Fruit fly (Drosophila melanogaster) whole organism, wandering third instar larva: ENCODE measurements around the gene CG15431.
A peak's percentile ranks its signal among the peaks of the same experiment; 100 is the strongest.

ENCODE experiments used
- Abd-B ChIP-seq: fragments of >200 bp; optimal IDR thresholded peaks from 2 replicates; lab custom pipeline; 2017; ENCODE audit warnings: missing biosample characterization, missing genetic modification characterization
- CG32264 ChIP-seq: fragments of 200-800 bp; sonication (Bioruptor generic); optimal IDR thresholded peaks from 2 replicates; lab custom pipeline; 2016; ENCODE audit warnings: missing biosample characterization, missing genetic modification characterization
- CG9705 ChIP-seq: fragments of 200-800 bp; sonication (Bioruptor generic); optimal IDR thresholded peaks from 2 replicates; lab custom pipeline; 2018; ENCODE audit warnings: missing biosample characterization, mild to moderate bottlenecking, missing genetic modification characterization
- CrebA ChIP-seq: fragments of 200-800 bp; sonication (Bioruptor generic); optimal IDR thresholded peaks from 2 replicates; lab custom pipeline; 2016; ENCODE audit warnings: missing biosample characterization, mild to moderate bottlenecking, missing genetic modification characterization, borderline replicate concordance
- Dif ChIP-seq: fragments of 200-275, 200-300 bp; sonication (Bioruptor generic); optimal IDR thresholded peaks from 2 replicates; lab custom pipeline; 2018; ENCODE audit warnings: missing biosample characterization, missing genetic modification characterization; ENCODE audit not compliant: partially characterized antibody
- HLH106 ChIP-seq: fragments of 200-800 bp; optimal IDR thresholded peaks from 3 replicates; lab custom pipeline; 2019; ENCODE audit warnings: missing biosample characterization, mild to moderate bottlenecking, missing genetic modification characterization, moderate library complexity
- Hnf4 ChIP-seq: fragments of 200-800 bp; sonication (Bioruptor generic); optimal IDR thresholded peaks from 2 replicates; lab custom pipeline; 2016; ENCODE audit warnings: missing biosample characterization, mild to moderate bottlenecking, missing genetic modification characterization
- Hr83 ChIP-seq: fragments of 200-300 bp; sonication (Bioruptor generic); optimal IDR thresholded peaks from 2 replicates; lab custom pipeline; 2016; ENCODE audit warnings: missing biosample characterization, mild to moderate bottlenecking, missing genetic modification characterization, moderate library complexity; ENCODE audit not compliant: poor library complexity, severe bottlenecking
- Jra ChIP-seq: sonication (Bioruptor generic); optimal IDR thresholded peaks from 2 replicates; lab custom pipeline; 2016; ENCODE audit warnings: missing biosample characterization, missing genetic modification characterization
- Mio ChIP-seq: sonication (Bioruptor generic); optimal IDR thresholded peaks from 2 replicates; lab custom pipeline; 2016; ENCODE audit warnings: missing biosample characterization, missing genetic modification characterization
- Myc ChIP-seq: fragments of >200 bp; optimal IDR thresholded peaks from 2 replicates; lab custom pipeline; 2017
- N ChIP-seq: fragments of >200 bp; optimal IDR thresholded peaks from 2 replicates; lab custom pipeline; 2018; ENCODE audit warnings: missing biosample characterization, missing external identifiers, missing genetic modification characterization
- OdsH ChIP-seq: fragments of 200-800 bp; sonication (Bioruptor generic); optimal IDR thresholded peaks from 2 replicates; lab custom pipeline; 2016; ENCODE audit warnings: missing biosample characterization, mild to moderate bottlenecking, missing genetic modification characterization
- Rel ChIP-seq, 2 experiments: fragments of 200-800 bp; sonication (Bioruptor generic) in 1 of 2; optimal IDR thresholded peaks; 2 replicates in 1 of 2; 3 replicates in 1 of 2; lab custom pipeline; 2016 to 2019; ENCODE audit warnings: mild to moderate bottlenecking in 2 of 2, missing biosample characterization in 2 of 2, missing genetic modification characterization in 2 of 2, moderate library complexity in 1 of 2
- Sp1 ChIP-seq: fragments of 200-800 bp; sonication (Bioruptor generic); optimal IDR thresholded peaks from 3 replicates; lab custom pipeline; 2019; ENCODE audit warnings: missing biosample characterization, mild to moderate bottlenecking, missing genetic modification characterization, moderate library complexity
- br ChIP-seq: fragments of 200-800 bp; sonication (Bioruptor generic); optimal IDR thresholded peaks from 2 replicates; lab custom pipeline; 2016; ENCODE audit warnings: missing biosample characterization, missing genetic modification characterization
- dl ChIP-seq, 2 experiments: fragments of 175-275, 200-275 bp in 1 of 2; fragments of 200-275 bp in 1 of 2; sonication (Bioruptor generic); optimal IDR thresholded peaks; lab custom pipeline; 2018; ENCODE audit warnings: mild to moderate bottlenecking in 2 of 2, missing biosample characterization in 2 of 2, missing genetic modification characterization in 2 of 2, moderate library complexity in 2 of 2; ENCODE audit not compliant: partially characterized antibody in 2 of 2, insufficient read depth in 1 of 2
- ey ChIP-seq: fragments of 200-800 bp; sonication (Bioruptor generic); optimal IDR thresholded peaks from 2 replicates; lab custom pipeline; 2016; ENCODE audit warnings: missing biosample characterization, missing genetic modification characterization
- foxo ChIP-seq, 2 experiments: fragments of 200-800 bp; sonication (Bioruptor generic); optimal IDR thresholded peaks; 2 replicates in 1 of 2; 3 replicates in 1 of 2; lab custom pipeline; 2016 to 2017; ENCODE audit warnings: missing biosample characterization in 2 of 2, missing genetic modification characterization in 2 of 2
- fru ChIP-seq: fragments of 200-800 bp; sonication (Bioruptor generic); optimal IDR thresholded peaks from 3 replicates; lab custom pipeline; 2016; ENCODE audit warnings: missing biosample characterization, mild to moderate bottlenecking, missing genetic modification characterization
- h ChIP-seq: fragments of 200-800 bp; sonication (Bioruptor generic); optimal IDR thresholded peaks from 3 replicates; lab custom pipeline; 2016; ENCODE audit warnings: missing biosample characterization, mild to moderate bottlenecking, missing genetic modification characterization
- lola ChIP-seq: fragments of >200 bp; optimal IDR thresholded peaks from 2 replicates; lab custom pipeline; 2017; ENCODE audit warnings: missing biosample characterization, missing genetic modification characterization
- sage ChIP-seq: fragments of 200-800 bp; sonication (Bioruptor generic); optimal IDR thresholded peaks from 2 replicates; lab custom pipeline; 2016; ENCODE audit warnings: missing biosample characterization, mild to moderate bottlenecking, missing genetic modification characterization
- sv ChIP-seq: fragments of 200-800 bp; sonication (Bioruptor generic); optimal IDR thresholded peaks from 3 replicates; lab custom pipeline; 2016; ENCODE audit warnings: missing biosample characterization, missing genetic modification characterization
- usp ChIP-seq: fragments of >200 bp; optimal IDR thresholded peaks from 2 replicates; lab custom pipeline; 2017; ENCODE audit warnings: missing biosample characterization, missing genetic modification characterization
- woc ChIP-seq: sonication (Bioruptor generic); optimal IDR thresholded peaks from 2 replicates; lab custom pipeline; 2016; ENCODE audit warnings: missing biosample characterization, mild to moderate bottlenecking, missing genetic modification characterization

Gene CG15431

DNA sequence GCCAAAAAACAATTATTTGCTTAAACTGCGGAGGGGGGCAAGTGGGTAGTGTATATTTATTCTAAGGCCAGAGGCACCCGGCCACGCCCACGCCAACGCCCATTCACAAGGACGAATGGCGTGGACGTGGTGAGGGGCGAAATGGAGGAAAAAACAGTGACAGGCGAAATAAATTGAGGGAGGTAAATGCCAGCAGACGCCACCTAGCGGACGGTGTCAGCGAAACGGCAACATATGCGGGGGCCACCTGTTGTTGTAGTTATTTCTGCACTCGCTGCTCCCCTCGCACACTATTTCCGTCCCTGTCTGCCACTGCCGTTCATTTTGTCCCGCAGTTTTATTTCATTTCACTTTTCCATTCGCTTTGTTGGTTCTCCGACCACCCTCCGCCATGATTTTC lies 23.1 kb downstream of the CG15431 start:
- TF ChIP-seq sv (GFP tag; lab: Kevin White, UChicago) (no peak), h (GFP tag; lab: Kevin White, UChicago) (no peak), CG32264 (GFP tag; lab: Kevin White, UChicago) (no peak), woc (GFP tag; lab: Kevin White, UChicago) (no peak), CrebA (GFP tag; lab: Kevin White, UChicago) (no peak), N (GFP tag; lab: Kevin White, UChicago) (no peak), fru (GFP tag; lab: Kevin White, UChicago) (no peak), br (no peak), Abd-B (GFP tag; lab: Kevin White, UChicago) (no peak), Hnf4 (GFP tag; lab: Kevin White, UChicago) (no peak), sage (GFP tag; lab: Kevin White, UChicago) (no peak), Jra (GFP tag; lab: Kevin White, UChicago) (no peak), HLH106 (tag; lab: Kevin White, UChicago) (no peak)

DNA sequence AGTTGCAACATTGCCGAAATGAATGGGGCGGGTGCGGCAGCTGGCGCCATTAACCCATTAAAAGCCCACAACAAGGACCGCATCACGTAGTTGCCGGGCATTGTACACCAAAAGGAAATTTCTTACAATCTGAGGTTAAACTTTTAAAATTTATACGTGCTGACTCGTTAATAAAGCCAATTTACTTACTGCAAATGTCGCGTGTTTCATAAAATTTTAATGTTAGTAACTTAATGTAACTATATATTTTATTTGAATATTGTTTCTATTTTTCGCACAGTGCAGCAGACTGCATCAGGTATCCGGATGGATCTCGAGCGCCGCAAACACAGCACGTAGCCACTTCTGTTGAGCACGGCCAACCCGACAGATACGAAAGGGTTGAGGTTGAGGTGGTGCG lies 24.2 kb downstream of the CG15431 start:
- peak in 1 of 2 experiments; percentile 32 for TF ChIP-seq foxo (GFP tag; optimal IDR thresholded peaks at IDR 0.05; lab: Kevin White, UChicago)
- TF ChIP-seq sage (GFP tag; lab: Kevin White, UChicago), result no peak
- peak; percentile 8 for TF ChIP-seq OdsH
- no peak for TF ChIP-seq CrebA (GFP tag; lab: Kevin White, UChicago)
- peak; percentile 21 for TF ChIP-seq ey (GFP tag; lab: Kevin White, UChicago)
- TF ChIP-seq h (GFP tag; lab: Kevin White, UChicago), result peak; percentile 18
- peak; percentile 30 for TF ChIP-seq fru (GFP tag; lab: Kevin White, UChicago)
- no peak for TF ChIP-seq Mio (GFP tag; lab: Kevin White, UChicago)
- TF ChIP-seq HLH106 (tag; lab: Kevin White, UChicago), result peak; percentile 50
- no peak for TF ChIP-seq woc (GFP tag; lab: Kevin White, UChicago)
- TF ChIP-seq Sp1 (GFP tag; lab: Kevin White, UChicago), result peak; percentile 47

dm6 chr2L:4416089-4416488 lies 25.0 kb downstream of the CG15431 start:
- TF ChIP-seq ey (GFP tag; lab: Kevin White, UChicago) (peak; percentile 13), foxo (GFP tag; optimal IDR thresholded peaks at IDR 0.05; lab: Kevin White, UChicago) (peak in 1 of 2 experiments; percentile 1), sv (GFP tag; lab: Kevin White, UChicago) (no peak), woc (GFP tag; lab: Kevin White, UChicago) (no peak), sage (GFP tag; lab: Kevin White, UChicago) (no peak), dl (GFP tag; optimal IDR thresholded peaks at IDR 0.05; lab: Kevin White, UChicago; ENCODE audit: insufficient read depth in 1 of 2, partially characterized antibody in 2 of 2) (no peak), fru (GFP tag; lab: Kevin White, UChicago) (peak; percentile 1)
- TF ChIP-seq, all 38 proteins: peak for 3

dm6 chr2L:4414059-4414458 lies 27.0 kb downstream of the CG15431 start:
- TF ChIP-seq fru (GFP tag; lab: Kevin White, UChicago) (no peak), Mio (GFP tag; lab: Kevin White, UChicago) (no peak), lola (no peak), Hr83 (no peak), HLH106 (tag; lab: Kevin White, UChicago) (no peak), usp (GFP tag; lab: Kevin White, UChicago) (no peak), Jra (GFP tag; lab: Kevin White, UChicago) (no peak), CG32264 (GFP tag; lab: Kevin White, UChicago) (no peak), Sp1 (GFP tag; lab: Kevin White, UChicago) (no peak), Rel (GFP tag; optimal IDR thresholded peaks at IDR 0.05; lab: Kevin White, UChicago) (no peak), Rel (tag; optimal IDR thresholded peaks at IDR 0.05; lab: Kevin White, UChicago) (no peak), CG9705 (no peak)

dm6 chr2L:4410855-4411254 lies 30.2 kb downstream of the CG15431 start, which contains the start of gene CG43055:
TSS of gene CG43055 (plus strand) at chr2L:4411155.
- no peak for TF ChIP-seq Dif
- no peak for TF ChIP-seq Rel (GFP tag; optimal IDR thresholded peaks at IDR 0.05; lab: Kevin White, UChicago)
- no peak for TF ChIP-seq Rel (tag; optimal IDR thresholded peaks at IDR 0.05; lab: Kevin White, UChicago)
- TF ChIP-seq Myc (lab: Kevin White, UChicago), result no peak
- TF ChIP-seq CrebA (GFP tag; lab: Kevin White, UChicago), result no peak
- no peak for TF ChIP-seq Jra (GFP tag; lab: Kevin White, UChicago)
- TF ChIP-seq Abd-B (GFP tag; lab: Kevin White, UChicago), result no peak
- TF ChIP-seq fru (GFP tag; lab: Kevin White, UChicago), result no peak
- no peak for TF ChIP-seq br
